Worm (Caenorhabditis elegans) whole organism, mixed stage, embryonic: ENCODE data around the gene ZK54.3.

Experiments used
- M03D4.4 ChIP-seq: sonication (generic microtip); optimal IDR thresholded peaks from 2 replicates; lab custom pipeline; 2017; ENCODE audit warnings: mild to moderate bottlenecking, missing genetic modification characterization, missing compliant biosample characterization
- bed-3 ChIP-seq: fragments of 200-800 bp; sonication (Bioruptor generic); optimal IDR thresholded peaks from 3 replicates; lab custom pipeline; 2018; ENCODE audit warnings: mild to moderate bottlenecking, missing genetic modification characterization, moderate library complexity, missing compliant biosample characterization
- blmp-1 ChIP-seq: fragments of 150-350 bp; optimal IDR thresholded peaks from 2 replicates; lab custom pipeline; 2014; ENCODE audit warnings: missing biosample characterization, missing genetic modification characterization
- ceh-43 ChIP-seq: fragments of 200-800 bp; sonication (Bioruptor generic); optimal IDR thresholded peaks from 2 replicates; lab custom pipeline; 2018; ENCODE audit warnings: mild to moderate bottlenecking, missing genetic modification characterization, moderate library complexity, missing compliant biosample characterization
- ces-1 ChIP-seq: fragments of 150-350 bp; optimal IDR thresholded peaks from 2 replicates; lab custom pipeline; 2014; ENCODE audit warnings: missing biosample characterization, missing genetic modification reagents, missing genetic modification characterization
- cnd-1 ChIP-seq: fragments of 200-800 bp; sonication (Bioruptor generic); optimal IDR thresholded peaks from 2 replicates; lab custom pipeline; 2018; ENCODE audit warnings: mild to moderate bottlenecking, missing genetic modification characterization, missing compliant biosample characterization
- drap-1 ChIP-seq: fragments of 200-800 bp; sonication (Bioruptor generic); optimal IDR thresholded peaks from 3 replicates; lab custom pipeline; 2018; ENCODE audit warnings: mild to moderate bottlenecking, missing genetic modification characterization, missing compliant biosample characterization
- elt-1 ChIP-seq: sonication (generic microtip); optimal IDR thresholded peaks from 2 replicates; lab custom pipeline; 2017; ENCODE audit warnings: missing genetic modification characterization, mild to moderate bottlenecking, missing compliant biosample characterization, antibody characterized with exemption, moderate library complexity, borderline replicate concordance; ENCODE audit not compliant: insufficient read depth
- flh-1 ChIP-seq: fragments of 200-800 bp; sonication (Bioruptor generic); optimal IDR thresholded peaks from 2 replicates; lab custom pipeline; 2018; ENCODE audit warnings: mild to moderate bottlenecking, missing genetic modification characterization, moderate library complexity, missing compliant biosample characterization
- ham-2 ChIP-seq: fragments of 200-800 bp; sonication (Bioruptor generic); optimal IDR thresholded peaks from 2 replicates; lab custom pipeline; 2018; ENCODE audit warnings: mild to moderate bottlenecking, missing genetic modification characterization, missing compliant biosample characterization
- hlh-1 ChIP-seq: fragments of 150-350 bp; optimal IDR thresholded peaks from 2 replicates; lab custom pipeline; 2014; ENCODE audit warnings: missing biosample characterization, missing genetic modification reagents, missing genetic modification characterization
- lsy-2 ChIP-seq: fragments of 150-350 bp; optimal IDR thresholded peaks from 2 replicates; lab custom pipeline; 2014; ENCODE audit warnings: missing biosample characterization, missing genetic modification characterization
- mab-5 ChIP-seq: fragments of 150-350 bp; optimal IDR thresholded peaks from 2 replicates; lab custom pipeline; 2014; ENCODE audit warnings: missing biosample characterization, missing genetic modification characterization
- mep-1 ChIP-seq: fragments of 150-350 bp; optimal IDR thresholded peaks from 2 replicates; lab custom pipeline; 2017; ENCODE audit warnings: missing biosample characterization, missing genetic modification reagents, missing genetic modification characterization, inconsistent platforms
- mls-2 ChIP-seq: sonication (generic microtip); optimal IDR thresholded peaks from 2 replicates; lab custom pipeline; 2016; ENCODE audit warnings: mild to moderate bottlenecking, missing genetic modification characterization, moderate library complexity, missing compliant biosample characterization
- nhr-12 ChIP-seq: fragments of 150-350 bp; optimal IDR thresholded peaks from 2 replicates; lab custom pipeline; 2014; ENCODE audit warnings: missing biosample characterization, missing genetic modification characterization
- nhr-2 ChIP-seq: fragments of 150-350 bp; optimal IDR thresholded peaks from 2 replicates; lab custom pipeline; 2014; ENCODE audit warnings: missing biosample characterization, missing genetic modification characterization
- nhr-237 ChIP-seq: fragments of 150-350 bp; optimal IDR thresholded peaks from 2 replicates; lab custom pipeline; 2014; ENCODE audit warnings: missing biosample characterization, missing genetic modification characterization
- nhr-28 ChIP-seq: fragments of 150-350 bp; optimal IDR thresholded peaks from 2 replicates; lab custom pipeline; 2014; ENCODE audit warnings: missing biosample characterization, missing genetic modification characterization
- nhr-76 ChIP-seq: sonication (generic microtip); optimal IDR thresholded peaks from 2 replicates; lab custom pipeline; 2017; ENCODE audit warnings: missing biosample characterization, missing genetic modification characterization
- pha-4 ChIP-seq: fragments of 150-350 bp; optimal IDR thresholded peaks from 2 replicates; lab custom pipeline; 2018; ENCODE audit warnings: missing biosample characterization, missing genetic modification reagents, missing genetic modification characterization
- sem-2 ChIP-seq: fragments of 200-800 bp; sonication (Bioruptor generic); optimal IDR thresholded peaks from 2 replicates; lab custom pipeline; 2018; ENCODE audit warnings: mild to moderate bottlenecking, missing genetic modification characterization, missing compliant biosample characterization
- snpc-4 ChIP-seq: fragments of 150-350 bp; optimal IDR thresholded peaks from 2 replicates; lab custom pipeline; 2014; ENCODE audit warnings: missing biosample characterization, missing genetic modification characterization
- sptf-1 ChIP-seq: sonication (generic microtip); optimal IDR thresholded peaks from 2 replicates; lab custom pipeline; 2017; ENCODE audit warnings: mild to moderate bottlenecking, missing genetic modification characterization, moderate library complexity, missing compliant biosample characterization
- tbx-8 ChIP-seq: fragments of 200-800 bp; sonication (Bioruptor generic); optimal IDR thresholded peaks from 2 replicates; lab custom pipeline; 2018; ENCODE audit warnings: mild to moderate bottlenecking, missing genetic modification characterization, moderate library complexity, missing compliant biosample characterization
- unc-120 ChIP-seq: sonication (generic microtip); optimal IDR thresholded peaks from 2 replicates; lab custom pipeline; 2017; ENCODE audit warnings: missing genetic modification characterization, missing compliant biosample characterization; ENCODE audit not compliant: poor library complexity, severe bottlenecking
- unc-39 ChIP-seq: fragments of 150-350 bp; optimal IDR thresholded peaks from 2 replicates; lab custom pipeline; 2014; ENCODE audit warnings: missing biosample characterization, missing genetic modification characterization
- unc-62 ChIP-seq: fragments of 150-350 bp; optimal IDR thresholded peaks from 2 replicates; lab custom pipeline; 2014; ENCODE audit warnings: missing biosample characterization, missing genetic modification reagents, missing genetic modification characterization
- ztf-11 ChIP-seq: fragments of 150-350 bp; optimal IDR thresholded peaks from 2 replicates; lab custom pipeline; 2014; ENCODE audit warnings: missing biosample characterization, missing genetic modification characterization

Gene ZK54.3

DNA sequence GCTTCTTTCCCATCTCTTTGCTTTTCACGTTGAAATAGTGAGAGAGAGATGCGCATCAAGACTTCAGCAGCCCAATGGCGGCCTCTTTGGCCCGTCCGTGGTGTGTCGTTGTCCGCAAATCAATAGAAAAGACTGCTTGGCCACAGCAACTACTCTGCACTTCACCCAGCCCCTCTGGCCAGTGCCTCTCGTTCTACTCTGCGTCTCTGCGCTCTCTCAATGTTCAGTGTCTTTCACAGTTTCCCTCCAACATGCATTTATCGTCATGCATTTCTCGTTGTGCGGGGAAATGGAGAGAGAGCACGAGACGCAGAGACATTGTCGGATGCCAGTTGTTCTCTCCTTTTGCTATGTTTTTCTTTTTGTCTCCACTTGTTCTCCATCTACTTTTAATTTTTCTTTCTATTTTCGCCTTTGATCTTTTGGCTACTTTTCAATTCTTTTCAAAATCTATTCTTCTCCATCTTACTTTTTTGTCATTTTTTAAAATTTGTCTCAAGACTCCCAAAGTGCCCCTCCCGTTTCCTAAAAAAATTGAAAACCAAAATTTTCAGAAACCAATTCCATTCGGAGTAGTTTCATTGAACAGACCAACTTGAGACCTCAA lies 46.8 kb upstream of the ZK54.3 start, which contains the start of gene nhr-1 (continued):
- peak; percentile 80 for TF ChIP-seq M03D4.4 (tag; lab: Kevin White, UChicago)
- TF ChIP-seq drap-1 (GFP tag; lab: Kevin White, UChicago): peak; percentile 44
- TF ChIP-seq nhr-2 (tag; lab: Kevin White, UChicago): peak; percentile 70
- no peak for TF ChIP-seq nhr-76
- TF ChIP-seq mab-5 (tag; lab: Kevin White, UChicago): no peak

DNA sequence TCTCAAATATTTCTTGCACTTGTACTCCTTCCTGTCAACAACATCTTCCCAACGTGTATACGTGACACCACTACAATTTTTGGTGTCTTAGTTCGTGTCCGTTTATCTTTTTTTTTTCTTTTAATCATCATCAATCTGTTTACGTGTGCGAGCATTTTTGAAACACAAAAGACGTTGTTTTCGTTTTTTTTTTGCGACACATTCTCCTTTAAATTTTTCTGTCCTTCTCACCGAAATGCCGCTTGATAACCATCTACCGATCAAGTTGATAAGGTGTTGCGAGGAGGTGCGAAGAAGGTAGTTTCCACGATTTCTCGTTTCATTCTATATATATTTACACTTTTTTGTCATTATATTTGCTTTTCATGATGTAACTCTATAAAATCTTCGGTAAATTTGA lies 43.7 kb upstream of the ZK54.3 start:
- TF ChIP-seq elt-1 (tag; lab: Kevin White, UChicago) (peak; percentile 77), snpc-4 (no peak)

DNA sequence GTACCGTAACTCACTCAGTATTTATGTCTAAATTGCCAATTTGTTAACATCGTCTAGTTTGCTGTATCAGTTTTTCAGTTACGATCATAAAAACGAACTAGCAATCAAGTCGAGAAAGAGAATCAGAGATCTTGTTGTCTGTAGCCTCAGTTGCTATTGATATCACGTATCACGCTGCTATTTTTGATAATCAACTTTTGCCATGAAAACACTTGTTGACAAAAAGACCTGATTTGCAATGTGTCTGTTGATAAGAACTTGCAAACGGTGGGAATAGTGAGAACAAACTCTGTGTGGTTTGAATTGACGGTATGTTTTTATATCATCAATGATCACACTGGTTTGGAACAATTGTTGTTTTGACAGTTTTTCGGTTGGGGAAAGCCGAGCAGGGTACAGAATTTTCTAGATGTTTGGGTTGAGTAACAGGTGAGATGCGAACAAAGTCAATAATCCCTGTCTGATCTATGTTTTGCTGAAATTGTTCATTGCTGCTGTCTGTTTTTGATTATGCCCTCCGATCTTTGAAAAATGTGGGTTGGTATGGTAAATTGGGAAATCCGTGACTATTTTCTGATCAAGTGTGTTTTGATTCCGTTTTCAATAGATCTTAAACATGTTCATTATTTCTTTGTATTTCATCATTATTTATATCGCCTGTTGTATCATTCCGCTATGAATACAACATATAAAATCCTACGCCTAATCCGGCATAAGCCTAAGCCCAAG lies 42.4 kb upstream of the ZK54.3 start:
- no peak for TF ChIP-seq lsy-2 (tag; lab: Kevin White, UChicago)
- no peak for TF ChIP-seq pha-4 (tag; lab: Kevin White, UChicago)
- TF ChIP-seq ham-2 (GFP tag; lab: Kevin White, UChicago): no peak
- no peak for TF ChIP-seq flh-1 (GFP tag; lab: Kevin White, UChicago)
- no peak for TF ChIP-seq ztf-11 (tag; lab: Kevin White, UChicago)
- TF ChIP-seq nhr-12 (tag; lab: Kevin White, UChicago): no peak
- no peak for TF ChIP-seq unc-39
- no peak for TF ChIP-seq unc-62 (GFP tag; lab: Kevin White, UChicago)
- TF ChIP-seq mep-1: no peak
- no peak for TF ChIP-seq bed-3 (GFP tag; lab: Kevin White, UChicago)
- TF ChIP-seq M03D4.4 (tag; lab: Kevin White, UChicago): no peak
- TF ChIP-seq mls-2 (tag; lab: Kevin White, UChicago): no peak
- TF ChIP-seq blmp-1 (tag; lab: Kevin White, UChicago): no peak
- no peak for TF ChIP-seq nhr-28 (tag; lab: Kevin White, UChicago)
- TF ChIP-seq cnd-1 (tag; lab: Kevin White, UChicago): no peak
- TF ChIP-seq ceh-43 (GFP tag; lab: Kevin White, UChicago): no peak
- TF ChIP-seq nhr-237: no peak
- TF ChIP-seq nhr-2 (tag; lab: Kevin White, UChicago): no peak

DNA sequence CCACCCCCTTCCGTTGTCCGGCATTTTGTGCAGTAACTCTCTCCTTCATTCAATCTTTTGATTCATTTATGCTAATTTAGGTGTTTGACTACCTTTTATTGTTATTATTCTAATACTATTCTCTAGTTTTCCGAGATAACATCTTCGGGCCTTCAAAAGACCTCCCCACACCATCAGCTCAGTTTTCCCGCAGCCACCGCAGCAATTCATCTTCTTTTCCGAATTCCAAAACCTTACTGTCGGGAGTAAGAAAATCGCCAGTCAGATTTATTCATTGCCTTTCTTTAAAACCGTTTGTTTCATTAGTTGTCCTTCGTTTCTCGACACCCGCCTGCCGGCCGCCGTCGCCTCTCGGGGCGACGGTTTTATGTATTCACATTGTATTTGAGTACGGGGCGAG lies 41.3 kb upstream of the ZK54.3 start:
- TF ChIP-seq sem-2 (GFP tag; lab: Kevin White, UChicago): no peak
- no peak for TF ChIP-seq pha-4 (tag; lab: Kevin White, UChicago)
- no peak for TF ChIP-seq nhr-76
- no peak for TF ChIP-seq flh-1 (GFP tag; lab: Kevin White, UChicago)
- peak; percentile 7 for TF ChIP-seq ham-2 (GFP tag; lab: Kevin White, UChicago)
- no peak for TF ChIP-seq lsy-2 (tag; lab: Kevin White, UChicago)

DNA sequence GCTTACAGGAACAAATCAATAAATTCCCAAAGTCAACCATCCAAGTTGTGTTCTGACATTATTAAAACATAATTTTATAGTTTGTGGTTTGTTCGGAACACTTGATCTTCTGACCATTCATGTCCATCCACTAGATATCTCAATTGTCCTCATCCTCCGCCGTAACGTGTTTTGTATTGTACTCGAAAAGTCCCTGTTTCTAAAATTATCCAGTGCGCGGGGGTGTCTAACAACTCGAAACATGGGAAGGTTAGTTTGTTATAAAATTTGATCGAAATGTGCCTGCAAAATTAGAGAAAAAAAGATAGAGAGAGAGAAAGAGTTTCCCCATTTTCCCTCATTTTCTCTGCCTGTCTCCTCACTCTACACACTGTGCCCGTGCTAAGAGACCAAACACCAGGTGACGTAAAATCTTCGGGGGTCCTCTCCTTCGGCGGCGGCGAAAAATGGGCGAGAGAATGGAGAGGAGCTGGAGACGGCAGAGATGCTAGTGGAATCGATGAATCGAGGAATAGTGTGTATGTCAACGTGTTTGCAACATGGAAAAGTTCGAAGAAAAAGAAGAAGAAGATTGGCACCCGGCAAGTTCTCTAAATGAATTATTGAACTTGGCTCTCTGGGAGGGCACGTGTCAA lies 38.9 kb upstream of the ZK54.3 start:
- TF ChIP-seq ces-1 (GFP tag; lab: Kevin White, UChicago) (peak; percentile 55), flh-1 (GFP tag; lab: Kevin White, UChicago) (no peak), ham-2 (GFP tag; lab: Kevin White, UChicago) (peak; percentile 18), nhr-237 (peak; percentile 53), M03D4.4 (tag; lab: Kevin White, UChicago) (peak; percentile 4), pha-4 (tag; lab: Kevin White, UChicago) (peak; percentile 9), unc-62 (GFP tag; lab: Kevin White, UChicago) (peak; percentile 84), mls-2 (tag; lab: Kevin White, UChicago) (peak; percentile 14), cnd-1 (tag; lab: Kevin White, UChicago) (peak; percentile 14), unc-120 (tag; lab: Kevin White, UChicago) (peak; percentile 96), drap-1 (GFP tag; lab: Kevin White, UChicago) (no peak), nhr-76 (no peak), tbx-8 (GFP tag; lab: Kevin White, UChicago) (no peak), sptf-1 (tag; lab: Kevin White, UChicago) (peak; percentile 45), hlh-1 (peak; percentile 90), snpc-4 (no peak)
